Worm (Caenorhabditis elegans) whole organism, midembryonic: ENCODE results near the gene lsm-5.

Experiments
- T22C8.4 ChIP-seq: fragments of 200-800 bp; sonication (Bioruptor generic); IDR thresholded peaks from 2 replicates; pipeline ENCODE4 v1.3.6; 2022; ENCODE audit warnings: missing genetic modification characterization, missing compliant biosample characterization
- flt-1 ChIP-seq: fragments of 200-800 bp; sonication (Bioruptor generic); IDR thresholded peaks from 2 replicates; pipeline ENCODE4 v1.3.6; 2022; ENCODE audit warnings: missing genetic modification characterization, missing compliant biosample characterization
- ref-1 ChIP-seq: fragments of 200-800 bp; sonication (Bioruptor generic); conservative IDR thresholded peaks from 2 replicates; pipeline ENCODE4 v1.3.6; 2022; ENCODE audit warnings: missing genetic modification reagents, missing genetic modification characterization, missing compliant biosample characterization
- tab-1 ChIP-seq: fragments of 200-800 bp; sonication (Bioruptor generic); IDR thresholded peaks from 2 replicates; pipeline ENCODE4 v1.3.6; 2022; ENCODE audit warnings: missing genetic modification characterization, missing compliant biosample characterization
- ztf-23 ChIP-seq: fragments of 200-800 bp; sonication (Bioruptor generic); IDR thresholded peaks from 2 replicates; pipeline ENCODE4 v1.3.6; 2022; ENCODE audit warnings: missing genetic modification reagents, missing genetic modification characterization, missing compliant biosample characterization
- ztf-29 ChIP-seq: fragments of 200-800 bp; sonication (Bioruptor generic); IDR thresholded peaks from 2 replicates; pipeline ENCODE4 v1.3.6; 2022; ENCODE audit warnings: missing genetic modification reagents, missing genetic modification characterization, missing compliant biosample characterization

DNA sequence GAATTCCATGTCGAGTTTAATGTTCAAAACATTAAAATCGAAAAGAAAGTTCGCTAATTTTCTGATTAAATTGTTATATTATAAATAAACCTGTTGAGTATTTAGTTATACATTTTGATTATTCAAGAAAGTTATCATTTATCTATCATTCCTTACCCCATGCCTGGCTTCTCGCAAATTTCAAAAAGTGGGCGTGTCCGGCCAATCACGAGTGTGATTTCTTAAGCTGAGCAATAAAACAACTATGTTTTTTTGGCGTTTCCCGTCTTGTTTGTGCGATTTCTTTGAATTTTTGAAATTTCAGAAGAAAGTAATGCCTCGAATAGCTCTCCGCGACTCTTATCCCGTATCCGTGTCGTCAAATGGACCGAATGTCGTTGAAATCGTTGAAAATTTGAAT lies 2.4 kb downstream of the lsm-5 start, which contains the start of gene fbxa-94:
- TF ChIP-seq ztf-29 (GFP tag; lab: Robert Waterston, UW): no peak
- TF ChIP-seq T22C8.4 (GFP tag; lab: Robert Waterston, UW): no peak
- no peak for TF ChIP-seq ztf-23 (GFP tag; lab: Robert Waterston, UW)
- no peak for TF ChIP-seq tab-1 (GFP tag; lab: Robert Waterston, UW)
- TF ChIP-seq ref-1 (GFP tag; lab: Robert Waterston, UW): no peak
- TF ChIP-seq flt-1 (GFP tag; lab: Robert Waterston, UW): no peak
